Worm (Caenorhabditis elegans): ENCODE results near the gene ZK177.2.
"Not testable (repeated sequence)": the region's sequence is repeated elsewhere in the genome, so short reads cannot be mapped to it uniquely, and the experiment has no call there.

DNA sequence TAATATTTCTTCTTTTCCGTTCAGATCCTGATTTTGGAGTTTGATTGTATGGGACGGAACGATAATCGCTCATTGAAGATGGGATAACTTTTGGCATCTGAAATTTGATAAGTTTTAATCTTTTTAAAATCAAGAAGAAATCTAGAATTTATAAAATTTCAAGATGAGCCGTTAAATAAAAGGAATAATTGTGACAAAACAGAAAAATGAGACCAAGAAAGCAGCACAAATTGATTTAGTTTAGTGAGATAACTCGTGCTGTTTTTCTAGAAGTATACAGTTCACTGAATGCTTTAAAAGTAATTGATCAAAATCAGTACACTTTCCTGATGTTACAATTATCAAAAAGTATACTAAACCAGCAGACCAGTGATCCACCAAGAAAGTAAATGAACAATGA is 21.1 kb downstream of the ZK177.2 start, which contains the start of gene hlh-27:
- TF ChIP-seq isw-1 (GFP tag; IDR thresholded peaks at IDR 0.05); lir-3 (tag; optimal IDR thresholded peaks at IDR 0.05; ENCODE audit: poor library complexity); hlh-4 (tag; optimal IDR thresholded peaks at IDR 0.05); blmp-1 (tag; optimal IDR thresholded peaks at IDR 0.05); sox-4 (tag; optimal IDR thresholded peaks at IDR 0.05); snpc-4 (tag; optimal IDR thresholded peaks at IDR 0.05); lsy-2 (tag; optimal IDR thresholded peaks at IDR 0.05); fkh-10 (GFP tag; optimal IDR thresholded peaks at IDR 0.05): not testable (repeated sequence)
